Worm (Caenorhabditis elegans): Measurements from ENCODE around the gene C52E2.3.

The C52E2.3 gene

DNA sequence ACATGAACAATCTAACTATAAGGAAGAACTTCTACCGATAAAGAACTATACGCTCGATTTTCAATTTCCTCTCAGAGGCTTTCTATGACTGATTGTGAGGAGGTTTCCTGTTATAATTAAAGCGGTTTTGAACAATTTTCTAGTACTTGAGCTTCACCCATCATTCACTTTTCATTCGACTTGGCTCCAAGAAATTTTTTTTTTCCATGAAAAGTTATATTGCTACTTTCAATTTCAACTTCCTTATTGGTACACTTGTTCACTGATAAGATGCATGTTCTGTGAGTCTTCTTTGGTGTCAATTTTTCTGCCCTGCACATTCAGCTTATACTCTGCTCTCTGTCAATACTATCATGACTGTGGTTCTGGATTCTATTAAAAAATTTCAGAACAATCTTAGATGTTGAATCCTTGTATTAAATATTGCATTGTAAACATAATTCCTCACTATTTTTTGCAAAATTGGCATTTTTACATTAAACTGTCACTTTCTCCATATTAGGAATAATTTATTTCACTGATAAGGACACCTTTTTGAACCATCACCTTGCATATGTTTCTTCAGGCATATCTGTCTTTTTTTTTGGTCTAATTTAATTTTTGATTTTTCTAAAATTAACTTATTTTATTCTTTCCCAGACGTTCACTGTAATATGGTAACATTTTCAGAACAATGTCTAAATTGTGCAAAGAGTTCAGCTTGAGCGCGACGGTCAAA, 20.0 kb downstream of the C52E2.3 start, which contains the start of gene math-10:
Gene math-10, plus strand, starts transcription at position 668 of the 718 bp plus-strand sequence.
- no peak for TF ChIP-seq tbx-8 (GFP tag; optimal IDR thresholded peaks at IDR 0.05)
- no peak for TF ChIP-seq unc-62 (GFP tag; optimal IDR thresholded peaks at IDR 0.05)
- TF ChIP-seq ces-1 (GFP tag; optimal IDR thresholded peaks at IDR 0.05) = no peak
- TF ChIP-seq hlh-1 (tag; optimal IDR thresholded peaks at IDR 0.05) = no peak
- no peak for TF ChIP-seq ceh-43 (GFP tag; optimal IDR thresholded peaks at IDR 0.05)
- TF ChIP-seq pha-4 (tag; optimal IDR thresholded peaks at IDR 0.05) = no peak
- TF ChIP-seq elt-1 (tag; optimal IDR thresholded peaks at IDR 0.05; ENCODE audit: borderline replicate concordance, insufficient read depth) = no peak
- no peak for TF ChIP-seq nhr-12 (tag; optimal IDR thresholded peaks at IDR 0.05)
- TF ChIP-seq lin-13 (tag; optimal IDR thresholded peaks at IDR 0.05) = no peak
- TF ChIP-seq snpc-4 (tag; optimal IDR thresholded peaks at IDR 0.05) = no peak
- no peak for TF ChIP-seq unc-120 (tag; optimal IDR thresholded peaks at IDR 0.05; ENCODE audit: poor library complexity, severe bottlenecking)
- TF ChIP-seq bed-3 (GFP tag; optimal IDR thresholded peaks at IDR 0.05) = no peak
- no peak for TF ChIP-seq elt-3 (tag; optimal IDR thresholded peaks at IDR 0.05)
- TF ChIP-seq nhr-76 (tag; optimal IDR thresholded peaks at IDR 0.05) = no peak

DNA sequence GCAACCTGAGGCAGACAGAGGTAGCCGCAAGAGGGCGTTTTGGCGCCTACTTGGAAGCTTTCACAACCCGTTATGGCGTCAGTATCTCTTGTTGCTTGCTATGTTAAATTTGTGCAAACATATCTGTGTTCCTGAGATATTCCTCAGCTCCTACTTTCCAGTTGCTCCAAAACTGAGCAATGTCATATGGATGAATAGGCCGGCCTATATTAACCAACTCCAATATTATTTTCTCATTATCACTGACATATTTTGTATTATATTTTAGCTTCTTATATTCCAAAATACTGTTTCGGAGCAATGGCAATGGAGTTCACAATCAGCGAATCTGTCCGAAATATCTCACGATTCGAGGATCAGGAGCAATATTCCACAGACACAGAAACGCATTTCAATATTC, 24.6 kb downstream of the C52E2.3 start, which contains the start of gene math-13:
Gene math-13, plus strand, starts transcription at position 301 of the 400 bp plus-strand sequence.
- TF ChIP-seq zip-8 (tag; optimal IDR thresholded peaks at IDR 0.05) = no peak
- TF ChIP-seq ztf-11 (tag; optimal IDR thresholded peaks at IDR 0.05) = no peak
- no peak for TF ChIP-seq lsy-2 (tag; optimal IDR thresholded peaks at IDR 0.05)
- no peak for TF ChIP-seq ceh-43 (GFP tag; optimal IDR thresholded peaks at IDR 0.05)
- TF ChIP-seq unc-62 (GFP tag; optimal IDR thresholded peaks at IDR 0.05) = no peak

DNA sequence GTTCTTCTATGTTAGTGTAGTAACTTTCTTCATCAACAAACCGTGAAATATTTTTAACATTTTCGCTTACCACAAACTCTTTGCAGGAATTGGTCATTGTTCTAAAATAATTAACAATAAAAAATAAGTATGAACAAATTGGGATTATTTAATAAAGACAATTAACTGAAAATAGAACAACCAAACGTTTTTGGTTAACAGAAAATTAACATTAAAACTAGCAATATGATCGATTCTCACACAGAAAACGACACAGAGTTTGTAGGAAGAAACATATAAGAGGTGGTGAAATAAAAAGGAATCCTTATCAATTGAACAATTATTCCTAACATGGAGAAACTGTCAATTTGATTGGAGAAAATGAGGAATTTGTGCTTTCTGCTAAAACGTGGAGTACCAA, 27.6 kb downstream of the C52E2.3 start, which contains the start of gene math-16:
Gene math-16, minus strand, starts transcription at position 101 of the 400 bp plus-strand sequence.
- TF ChIP-seq nhr-28 (tag; optimal IDR thresholded peaks at IDR 0.05) = no peak

DNA sequence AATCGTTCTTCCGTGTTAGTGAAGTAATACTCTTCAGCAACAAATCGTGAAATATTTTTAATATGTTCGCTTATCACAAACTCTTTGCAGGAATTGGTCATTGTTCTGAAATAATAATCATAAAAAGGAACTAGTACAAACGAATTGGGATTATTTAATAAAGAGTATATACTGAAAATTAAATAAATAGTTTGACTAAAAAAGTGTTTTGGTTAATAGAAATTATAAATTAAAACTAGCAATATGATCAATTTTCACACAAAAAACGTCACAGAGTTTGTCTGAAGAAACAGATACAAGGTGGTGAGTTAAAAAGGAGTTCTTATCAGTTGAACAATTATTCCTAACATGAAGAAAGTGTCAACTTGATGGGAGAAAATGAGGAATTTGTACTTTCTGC, 31.7 kb downstream of the C52E2.3 start, which contains the start of gene math-5:
Gene math-5, minus strand, starts transcription at position 101 of the 400 bp plus-strand sequence.
- TF ChIP-seq lin-32 (GFP tag; optimal IDR thresholded peaks at IDR 0.05) (no peak), mls-2 (tag; optimal IDR thresholded peaks at IDR 0.05) (no peak), drap-1 (GFP tag; optimal IDR thresholded peaks at IDR 0.05) (no peak), ceh-43 (GFP tag; optimal IDR thresholded peaks at IDR 0.05) (no peak), elt-1 (tag; optimal IDR thresholded peaks at IDR 0.05; ENCODE audit: borderline replicate concordance, insufficient read depth) (no peak), zip-8 (tag; optimal IDR thresholded peaks at IDR 0.05) (no peak), tbx-8 (GFP tag; optimal IDR thresholded peaks at IDR 0.05) (no peak), nhr-76 (tag; optimal IDR thresholded peaks at IDR 0.05) (no peak), snpc-4 (tag; optimal IDR thresholded peaks at IDR 0.05) (no peak), mab-5 (tag; optimal IDR thresholded peaks at IDR 0.05) (no peak), pha-4 (tag; optimal IDR thresholded peaks at IDR 0.05) (no peak), ham-2 (GFP tag; optimal IDR thresholded peaks at IDR 0.05) (no peak), unc-39 (tag; optimal IDR thresholded peaks at IDR 0.05) (no peak), sptf-1 (tag; optimal IDR thresholded peaks at IDR 0.05) (no peak), hlh-1 (tag; optimal IDR thresholded peaks at IDR 0.05) (no peak)

DNA sequence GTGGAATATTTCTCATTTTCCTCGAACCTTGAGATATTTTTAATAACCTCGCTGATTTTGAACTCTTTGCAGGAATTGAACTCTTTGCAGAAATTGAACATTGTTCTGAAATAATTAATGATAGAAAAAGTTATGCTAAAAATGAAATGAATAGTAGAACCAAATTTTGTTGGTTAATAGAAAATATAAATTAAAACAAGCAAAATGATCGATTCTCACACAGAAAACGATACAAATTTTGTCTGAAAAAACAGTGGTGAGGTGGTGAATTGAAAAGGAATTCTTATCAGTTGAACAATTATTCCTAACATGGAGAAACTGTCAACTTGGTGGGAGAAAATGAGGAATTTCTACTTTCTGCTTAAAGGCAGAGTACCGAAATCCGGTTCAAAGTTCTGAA, 33.6 kb downstream of the C52E2.3 start, which contains the start of gene math-6:
Gene math-6, minus strand, starts transcription at position 101 of the 400 bp plus-strand sequence.
- TF ChIP-seq pha-4 (tag; optimal IDR thresholded peaks at IDR 0.05) (no peak), unc-39 (tag; optimal IDR thresholded peaks at IDR 0.05) (no peak), blmp-1 (tag; optimal IDR thresholded peaks at IDR 0.05) (no peak), nhr-2 (tag; optimal IDR thresholded peaks at IDR 0.05) (no peak), ceh-39 (tag; optimal IDR thresholded peaks at IDR 0.05) (no peak), nhr-12 (tag; optimal IDR thresholded peaks at IDR 0.05) (no peak), lin-32 (GFP tag; optimal IDR thresholded peaks at IDR 0.05) (no peak)

DNA sequence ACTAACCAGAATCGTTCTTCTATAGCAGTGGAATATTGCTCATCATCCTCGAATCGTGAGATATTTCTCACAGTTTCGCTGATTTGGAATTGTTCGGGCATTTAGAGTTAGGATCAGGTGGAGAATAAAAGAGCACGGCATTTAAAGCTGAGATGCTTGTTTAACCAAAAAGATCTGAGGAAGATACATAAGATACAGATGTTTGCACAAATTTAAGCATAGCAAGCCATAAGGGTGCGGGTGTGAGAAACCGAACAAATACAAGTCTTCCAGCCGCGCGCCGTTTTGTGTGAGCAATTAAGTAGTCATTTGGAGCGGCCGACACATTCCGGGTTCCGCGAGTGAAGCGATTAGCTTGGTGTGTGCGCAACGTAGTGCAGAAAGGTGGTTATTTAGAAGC, 35.3 kb downstream of the C52E2.3 start, which contains the start of gene math-7:
Gene math-7, minus strand, starts transcription at position 101 of the 400 bp plus-strand sequence.
- TF ChIP-seq M03D4.4 (tag; optimal IDR thresholded peaks at IDR 0.05) = no peak

All from whole organism, mixed stage, embryonic.